Fruit fly (Drosophila melanogaster) Kc167 (cell line): ENCODE data around the gene DppIII.

ENCODE experiments used
- Myc ChIP-seq: fragments of >200 bp; optimal IDR thresholded peaks from 2 replicates; lab custom pipeline; 2017; ENCODE audit warnings: missing external identifiers
- Sin3A ChIP-seq: fragments of >200 bp; optimal IDR thresholded peaks from 2 replicates; lab custom pipeline; 2018; ENCODE audit warnings: missing external identifiers
- h ChIP-seq: fragments of >200 bp; optimal IDR thresholded peaks from 3 replicates; lab custom pipeline; 2018; ENCODE audit warnings: missing external identifiers
- insv ChIP-seq: fragments of >200 bp; optimal IDR thresholded peaks from 3 replicates; lab custom pipeline; 2018; ENCODE audit warnings: missing external identifiers
- psq ChIP-seq: fragments of >200 bp; optimal IDR thresholded peaks from 2 replicates; lab custom pipeline; 2017; ENCODE audit warnings: missing external identifiers
- ttk ChIP-seq: sonication (Bioruptor generic); optimal IDR thresholded peaks from 2 replicates; lab custom pipeline; 2017; ENCODE audit warnings: missing external identifiers

Gene DppIII

dm6 chr3R:8355579-8355978 is 11.4 kb downstream of the DppIII start:
- TF ChIP-seq insv (lab: Kevin White, UChicago), result no peak
- TF ChIP-seq ttk (lab: Kevin White, UChicago), result no peak
- TF ChIP-seq psq (lab: Kevin White, UChicago), result no peak
- TF ChIP-seq Sin3A (lab: Kevin White, UChicago), result no peak
- no peak for TF ChIP-seq h
- TF ChIP-seq Myc (lab: Kevin White, UChicago), result no peak

- TF ChIP-seq Sin3A (lab: Kevin White, UChicago) (no peak), insv (lab: Kevin White, UChicago) (no peak), psq (lab: Kevin White, UChicago) (no peak), ttk (lab: Kevin White, UChicago) (no peak), h (no peak), Myc (lab: Kevin White, UChicago) (no peak)
Measured at dm6 chr3R:8356626-8357290, 12.6 kb downstream of the DppIII start, which contains the start of gene stck. stck (plus strand) TSS chr3R:8356978.

- TF ChIP-seq Myc (lab: Kevin White, UChicago) (no peak), psq (lab: Kevin White, UChicago) (no peak), ttk (lab: Kevin White, UChicago) (no peak), Sin3A (lab: Kevin White, UChicago) (no peak)
Measured at dm6 chr3R:8357372-8357992, 13.3 kb downstream of the DppIII start.

dm6 chr3R:8358004-8358403 is 13.8 kb downstream of the DppIII start:
- no peak for TF ChIP-seq psq (lab: Kevin White, UChicago)
- TF ChIP-seq ttk (lab: Kevin White, UChicago), result no peak
- TF ChIP-seq insv (lab: Kevin White, UChicago), result no peak
- no peak for TF ChIP-seq Sin3A (lab: Kevin White, UChicago)
- no peak for TF ChIP-seq h
- no peak for TF ChIP-seq Myc (lab: Kevin White, UChicago)

- TF ChIP-seq insv (lab: Kevin White, UChicago) (no peak), h (no peak), Sin3A (lab: Kevin White, UChicago) (no peak), ttk (lab: Kevin White, UChicago) (no peak), psq (lab: Kevin White, UChicago) (no peak), Myc (lab: Kevin White, UChicago) (no peak)
Measured at dm6 chr3R:8362259-8362876, 18.2 kb downstream of the DppIII start, which contains the start of the genes Veneno and CG7963. Veneno (minus strand) TSS chr3R:8362554. CG7963 (plus strand) TSS chr3R:8362826.

- TF ChIP-seq ttk (lab: Kevin White, UChicago), result no peak
Measured at dm6 chr3R:8368553-8368952, 24.4 kb downstream of the DppIII start.

- TF ChIP-seq Sin3A (lab: Kevin White, UChicago), result no peak
Measured at dm6 chr3R:8389636-8390035, 45.4 kb downstream of the DppIII start.
